Fruit fly (Drosophila melanogaster) S2 (cell line): Measurements from ENCODE around the gene MTF-1.

Experiments used
- CG8478 ChIP-seq: fragments of >200 bp; optimal IDR thresholded peaks from 2 replicates; lab custom pipeline; 2018
- CTCF ChIP-seq, 2 experiments: fragments of >200 bp; optimal IDR thresholded peaks; 2 replicates each; lab custom pipeline; 2018

DNA sequence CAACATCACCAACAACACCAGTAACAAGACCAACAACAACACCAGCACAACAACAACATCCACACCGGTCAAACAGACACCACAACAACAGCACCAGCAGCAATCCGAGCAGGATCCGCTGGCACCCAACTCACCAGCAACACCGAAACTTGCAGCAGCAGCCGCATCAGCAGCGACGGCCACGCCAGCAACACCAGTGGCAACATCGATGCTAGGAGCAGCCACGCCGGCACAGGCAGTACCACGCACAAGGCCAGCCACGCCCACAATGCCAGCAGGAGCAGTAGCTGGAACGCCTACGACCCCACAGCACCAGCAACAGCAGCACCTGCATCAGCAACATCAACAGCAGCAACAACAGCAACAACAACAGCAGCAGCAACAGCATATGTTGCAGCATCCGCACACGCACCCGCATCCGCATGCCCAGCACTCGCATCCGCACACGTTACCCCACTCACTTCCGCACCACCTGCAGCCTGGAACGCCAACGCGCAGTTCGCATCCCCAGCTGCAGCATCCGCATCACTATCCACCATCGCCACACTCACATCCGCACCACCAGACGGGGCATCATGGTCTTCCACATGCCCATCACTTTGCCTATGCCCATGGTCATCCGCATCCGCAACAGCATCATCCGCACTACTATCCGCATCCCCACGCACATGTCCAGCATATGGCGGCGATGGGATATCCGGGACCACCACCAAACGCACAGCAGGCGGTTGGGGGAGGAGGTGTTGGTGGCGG lies 41.2 kb downstream of the MTF-1 start:
- TF ChIP-seq CTCF (optimal IDR thresholded peaks at IDR 0.05; lab: Kevin White, UChicago) (no peak), CG8478 (no peak)
